Worm (Caenorhabditis elegans): ENCODE data around the gene sec-3.

DNA sequence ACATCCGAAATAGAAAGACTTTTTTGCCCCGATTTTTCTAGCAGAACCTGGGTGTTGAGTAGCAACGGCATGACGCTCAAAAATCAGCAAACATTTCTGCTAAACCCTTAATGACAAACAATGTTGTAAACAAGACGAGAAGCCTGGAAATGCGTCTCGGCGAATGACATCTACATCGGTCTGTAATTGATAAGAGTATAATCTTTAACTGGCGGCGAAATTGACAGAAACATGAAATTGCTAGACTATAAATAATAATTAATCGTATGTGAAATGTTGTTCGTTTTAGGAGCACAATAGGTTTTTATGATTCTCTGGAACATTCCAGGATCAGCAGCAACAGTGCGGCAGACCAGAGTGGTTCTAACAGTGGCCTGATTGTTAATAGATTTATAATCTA lies 42.1 kb upstream of the sec-3 start:
- no peak for TF ChIP-seq ama-1 (optimal IDR thresholded peaks at IDR 0.05)
- no peak for TF ChIP-seq sea-1 (GFP tag; conservative IDR thresholded peaks at IDR 0.05)
- TF ChIP-seq flt-1 (GFP tag; IDR thresholded peaks at IDR 0.05), result no peak
- TF ChIP-seq ceh-36 (tag; optimal IDR thresholded peaks at IDR 0.05), result no peak
- no peak for TF ChIP-seq hmg-4 (GFP tag; optimal IDR thresholded peaks at IDR 0.05)
- no peak for TF ChIP-seq tbx-11 (GFP tag; IDR thresholded peaks at IDR 0.05)
- TF ChIP-seq hnd-1 (tag; optimal IDR thresholded peaks at IDR 0.05), result no peak
- TF ChIP-seq tbx-37 (GFP tag; conservative IDR thresholded peaks at IDR 0.05), result no peak
